Worm (Caenorhabditis elegans) whole organism, L4 larva: Measurements from ENCODE around the gene ZK470.2.

Experiments used
- F49E8.2 ChIP-seq: sonication (generic microtip); optimal IDR thresholded peaks from 2 replicates; lab custom pipeline; 2016; ENCODE audit warnings: missing compliant biosample characterization, mild to moderate bottlenecking, missing genetic modification characterization, borderline replicate concordance
- Y105C5A.15 ChIP-seq: fragments of 200-800 bp; sonication (Bioruptor generic); IDR thresholded peaks from 2 replicates; pipeline ENCODE4 v1.3.6; 2022; ENCODE audit warnings: missing genetic modification characterization, missing compliant biosample characterization
- lsy-2 ChIP-seq, 2 experiments: fragments of 150-350 bp in 1 of 2; sonication (generic microtip) in 1 of 2; optimal IDR thresholded peaks; 2 replicates each; lab custom pipeline; 2014 to 2017; ENCODE audit warnings: missing biosample characterization in 2 of 2, missing genetic modification characterization in 2 of 2
- nhr-25 ChIP-seq: sonication (generic microtip); optimal IDR thresholded peaks from 2 replicates; lab custom pipeline; 2017; ENCODE audit warnings: missing genetic modification characterization, mild to moderate bottlenecking, missing compliant biosample characterization, antibody characterized with exemption, moderate library complexity, borderline replicate concordance; ENCODE audit not compliant: insufficient read depth
- nhr-48 ChIP-seq: sonication (generic microtip); optimal IDR thresholded peaks from 2 replicates; lab custom pipeline; 2016; ENCODE audit warnings: mild to moderate bottlenecking, missing genetic modification characterization, missing compliant biosample characterization
- pha-4 ChIP-seq, 2 experiments: fragments of 150-350 bp in 1 of 2; fragments of 200-800 bp in 1 of 2; sonication (Bioruptor generic) in 1 of 2; IDR thresholded peaks in 1 of 2; optimal IDR thresholded peaks in 1 of 2; 2 replicates each; pipeline versions ENCODE4 v1.3.6 to Lab custom; 2014 to 2022; ENCODE audit warnings: missing genetic modification characterization in 2 of 2, missing genetic modification reagents in 2 of 2, missing biosample characterization in 1 of 2, missing compliant biosample characterization in 1 of 2
- unc-62 ChIP-seq, 3 experiments: fragments of 150-350 bp in 1 of 3; sonication (generic microtip); optimal IDR thresholded peaks in 2 of 3; peaks in 1 of 3; 1 replicate in 1 of 3; 2 replicates in 2 of 3; lab custom pipeline; 2014 to 2017; ENCODE audit warnings: missing biosample characterization in 3 of 3, missing genetic modification characterization in 3 of 3, missing genetic modification reagents in 3 of 3, missing genotype in 1 of 3
- zag-1 ChIP-seq: fragments of 150-350 bp; optimal IDR thresholded peaks from 2 replicates; lab custom pipeline; 2014; ENCODE audit warnings: missing biosample characterization, missing genetic modification characterization

DNA sequence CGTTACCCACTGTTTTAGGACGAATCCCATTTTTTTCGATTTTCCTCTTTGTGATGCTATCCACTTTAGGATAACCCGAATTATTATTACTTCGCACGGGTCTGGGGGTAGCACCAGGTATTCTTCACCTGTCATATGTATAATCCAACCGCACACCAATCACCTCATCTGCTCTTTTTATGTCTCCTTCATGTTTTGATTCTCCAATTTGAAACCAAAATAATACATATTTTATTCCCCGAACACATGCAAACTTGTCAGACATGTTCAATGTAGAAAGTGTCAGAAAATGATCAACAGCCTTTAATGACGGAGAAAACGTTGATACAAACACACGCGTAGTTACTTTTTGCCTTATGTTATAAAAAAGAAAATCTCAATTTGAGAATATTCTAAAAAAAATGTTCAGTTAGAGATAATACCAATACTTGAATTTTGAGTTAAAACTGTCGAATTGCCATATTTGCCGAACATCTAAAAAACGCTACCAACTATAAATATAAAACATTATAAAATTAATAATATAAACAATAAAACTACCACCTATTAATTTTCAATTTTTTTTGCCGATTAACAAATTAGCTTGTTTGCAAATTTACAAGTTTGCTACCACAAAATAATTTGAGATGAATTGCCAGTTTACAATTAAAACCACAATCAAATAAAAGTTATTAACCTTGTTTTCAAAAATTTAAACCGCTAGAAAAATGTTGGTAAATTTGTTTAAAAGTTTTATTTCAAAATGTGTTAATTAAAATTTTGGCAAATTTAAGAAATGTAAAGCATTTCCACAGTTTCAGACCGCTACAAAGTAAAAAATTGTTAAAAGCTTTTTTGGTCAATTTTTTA, 12.9 kb downstream of the ZK470.2 start:
- TF ChIP-seq nhr-25 (peak; percentile 44), nhr-48 (tag; lab: Kevin White, UChicago) (peak; percentile 15), zag-1 (tag; lab: Kevin White, UChicago) (no peak), unc-62 (GFP tag; optimal IDR thresholded peaks at IDR 0.05 in 1 of 2; lab: Kevin White, UChicago) (no peak), unc-62 (tag; optimal IDR thresholded peaks at IDR 0.05; lab: Kevin White, UChicago) (no peak), pha-4 (GFP tag; IDR thresholded peaks at IDR 0.05; lab: Robert Waterston, UW) (peak; percentile 46; the same call in 1 of the 2 replicates), pha-4 (tag; optimal IDR thresholded peaks at IDR 0.05; lab: Kevin White, UChicago) (no peak), Y105C5A.15 (GFP tag; lab: Robert Waterston, UW) (peak; percentile 46; the same call in 1 of the 2 replicates), F49E8.2 (tag; lab: Kevin White, UChicago) (no peak), lsy-2 (tag; optimal IDR thresholded peaks at IDR 0.05; lab: Kevin White, UChicago) (peak in 1 of 2 experiments; percentile 52)
